Worm (Caenorhabditis elegans) whole organism, L4 larva: ENCODE results near the gene nsph-1.1.

Experiments
- gei-8 ChIP-seq: fragments of 200-800 bp; sonication (Bioruptor generic); optimal IDR thresholded peaks from 2 replicates; lab custom pipeline; 2018; ENCODE audit warnings: mild to moderate bottlenecking, missing genetic modification characterization, missing compliant biosample characterization
- nhr-28 ChIP-seq: fragments of 150-350 bp; optimal IDR thresholded peaks from 2 replicates; lab custom pipeline; 2014; ENCODE audit warnings: missing biosample characterization, missing genetic modification characterization
- skn-1 ChIP-seq: fragments of 150-350 bp; optimal IDR thresholded peaks from 2 replicates; lab custom pipeline; 2014; ENCODE audit warnings: missing biosample characterization, missing genetic modification characterization
- snpc-4 ChIP-seq: fragments of 150-350 bp; optimal IDR thresholded peaks from 2 replicates; lab custom pipeline; 2014; ENCODE audit warnings: missing biosample characterization, missing genetic modification characterization
- unc-39 ChIP-seq: sonication (generic microtip); optimal IDR thresholded peaks from 2 replicates; lab custom pipeline; 2017; ENCODE audit warnings: missing biosample characterization, missing genetic modification characterization
- ztf-11 ChIP-seq: fragments of 150-350 bp; optimal IDR thresholded peaks from 2 replicates; lab custom pipeline; 2014; ENCODE audit warnings: missing biosample characterization, missing genetic modification characterization

DNA sequence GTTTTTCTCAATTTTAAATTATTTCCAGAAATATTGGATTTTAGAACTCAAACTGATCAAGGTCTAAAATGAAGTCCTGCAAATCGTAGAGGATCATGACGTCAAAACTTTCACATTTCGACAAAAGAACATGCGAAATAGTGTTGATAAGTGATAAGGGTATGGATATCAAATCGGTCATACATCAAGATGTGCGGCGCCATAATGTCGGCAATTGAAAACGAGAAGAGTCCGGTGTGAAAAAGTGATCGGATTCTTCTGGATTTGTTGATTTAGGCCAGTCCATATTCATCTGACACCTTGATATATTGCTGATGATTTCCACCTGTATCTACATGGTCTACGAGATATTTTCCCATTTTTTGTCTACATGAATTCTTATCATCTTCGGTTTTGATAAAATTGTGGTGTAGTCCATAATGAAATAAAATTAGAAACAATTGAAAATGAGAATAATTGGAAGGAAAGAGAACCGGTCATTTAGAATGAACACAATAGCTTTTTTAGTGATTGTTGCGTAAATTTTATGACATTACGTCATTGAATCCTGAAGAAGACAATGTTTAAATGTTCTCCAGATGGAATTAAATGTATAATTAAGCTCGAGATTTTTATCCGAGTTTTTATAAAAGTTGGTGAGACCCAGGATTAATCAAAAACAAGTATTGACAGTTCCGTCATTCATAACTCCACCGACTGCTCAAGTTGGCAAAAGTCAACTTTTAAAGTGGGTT is 35.4 kb upstream of the nsph-1.1 start:
- no peak for TF ChIP-seq skn-1 (tag; lab: Kevin White, UChicago)
- no peak for TF ChIP-seq ztf-11 (tag; lab: Kevin White, UChicago)
- no peak for TF ChIP-seq unc-39 (tag; lab: Kevin White, UChicago)
- peak; percentile 47 for TF ChIP-seq nhr-28 (tag; lab: Kevin White, UChicago)
- TF ChIP-seq gei-8 (GFP tag; lab: Kevin White, UChicago) = no peak
- no peak for TF ChIP-seq snpc-4 (tag; lab: Kevin White, UChicago)
